Worm (Caenorhabditis elegans): ENCODE measurements around the gene daf-22.
"Not testable (repeated sequence)": the region's sequence is repeated elsewhere in the genome, so short reads cannot be mapped to it uniquely, and the experiment has no call there.

The daf-22 gene

ce11 chrII:12444679-12445376, 19.3 kb upstream of the daf-22 start, which contains the start of the genes W05H5.1 and pitr-6:
TSS of gene W05H5.1 (minus strand) at chrII:12444779.
TSS of gene pitr-6 (plus strand) at chrII:12445326.
- TF ChIP-seq ztf-11 (tag; optimal IDR thresholded peaks at IDR 0.05), result no peak
- no peak for TF ChIP-seq eor-1 (tag; optimal IDR thresholded peaks at IDR 0.05)
- TF ChIP-seq fkh-2 (tag; optimal IDR thresholded peaks at IDR 0.05), result no peak
- no peak for TF ChIP-seq ceh-82 (tag; optimal IDR thresholded peaks at IDR 0.05)
- TF ChIP-seq sea-2 (GFP tag; optimal IDR thresholded peaks at IDR 0.05), result no peak
- no peak for TF ChIP-seq snpc-4 (tag; optimal IDR thresholded peaks at IDR 0.05)
- no peak for TF ChIP-seq ceh-16 (tag; optimal IDR thresholded peaks at IDR 0.05)
- TF ChIP-seq nhr-11 (tag; optimal IDR thresholded peaks at IDR 0.05), result no peak
- TF ChIP-seq aly-2 (tag; optimal IDR thresholded peaks at IDR 0.05), result no peak
- no peak for TF ChIP-seq daf-12 (tag; optimal IDR thresholded peaks at IDR 0.05)
- no peak for TF ChIP-seq nhr-28 (tag; optimal IDR thresholded peaks at IDR 0.05)

- not testable (repeated sequence) for TF ChIP-seq mdl-1 (tag; optimal IDR thresholded peaks at IDR 0.05); nhr-12 (tag; optimal IDR thresholded peaks at IDR 0.05); nhr-43 (tag; optimal IDR thresholded peaks at IDR 0.05; ENCODE audit: poor library complexity, severe bottlenecking)
Observed at ce11 chrII:12441164-12441563, 15.7 kb upstream of the daf-22 start, which contains the start of gene Y57A10C.10. TSS of gene Y57A10C.10 (minus strand) at chrII:12441264.

ce11 chrII:12438441-12438840, 12.9 kb upstream of the daf-22 start, which contains the start of gene Y57A10C.9:
TSS of gene Y57A10C.9 (minus strand) at chrII:12438541.
- TF ChIP-seq sea-2 (GFP tag; optimal IDR thresholded peaks at IDR 0.05), result no peak
- TF ChIP-seq lin-39 (tag; optimal IDR thresholded peaks at IDR 0.05), result no peak
- TF ChIP-seq nhr-237 (tag; optimal IDR thresholded peaks at IDR 0.05), result no peak
- TF ChIP-seq mdl-1 (tag; optimal IDR thresholded peaks at IDR 0.05), result no peak
- TF ChIP-seq nhr-11 (tag; optimal IDR thresholded peaks at IDR 0.05), result no peak
- TF ChIP-seq nhr-25 (tag; optimal IDR thresholded peaks at IDR 0.05), result no peak
- no peak for TF ChIP-seq nhr-23 (tag; optimal IDR thresholded peaks at IDR 0.05)
- no peak for TF ChIP-seq fkh-10 (GFP tag; optimal IDR thresholded peaks at IDR 0.05)
- TF ChIP-seq ztf-4 (tag; optimal IDR thresholded peaks at IDR 0.05), result no peak
- no peak for TF ChIP-seq pha-4 (tag; optimal IDR thresholded peaks at IDR 0.05)
- TF ChIP-seq egl-5 (tag; optimal IDR thresholded peaks at IDR 0.05), result no peak
- TF ChIP-seq nhr-77 (tag; optimal IDR thresholded peaks at IDR 0.05), result no peak
- no peak for TF ChIP-seq ZK546.5 (tag; optimal IDR thresholded peaks at IDR 0.05)
- no peak for TF ChIP-seq tbx-2 (tag; optimal IDR thresholded peaks at IDR 0.05)
- no peak for TF ChIP-seq pqm-1 (tag; optimal IDR thresholded peaks at IDR 0.05)
- no peak for TF ChIP-seq zag-1 (tag; optimal IDR thresholded peaks at IDR 0.05)
- no peak for TF ChIP-seq nhr-67 (tag; optimal IDR thresholded peaks at IDR 0.05)
- no peak for TF ChIP-seq hmg-11 (tag; optimal IDR thresholded peaks at IDR 0.05)
- no peak for TF ChIP-seq elt-2 (tag; optimal IDR thresholded peaks at IDR 0.05)

- TF ChIP-seq ztf-4 (tag; optimal IDR thresholded peaks at IDR 0.05) (no peak), unc-62 (GFP tag; optimal IDR thresholded peaks at IDR 0.05) (no peak)
Observed at ce11 chrII:12436717-12437116, 11.2 kb upstream of the daf-22 start.

- TF ChIP-seq nhr-237 (tag; optimal IDR thresholded peaks at IDR 0.05), result no peak
- no peak for TF ChIP-seq nhr-23 (tag; optimal IDR thresholded peaks at IDR 0.05)
- TF ChIP-seq aly-2 (tag; optimal IDR thresholded peaks at IDR 0.05), result no peak
- no peak for TF ChIP-seq unc-62 (GFP tag; optimal IDR thresholded peaks at IDR 0.05)
- TF ChIP-seq snpc-4 (tag; optimal IDR thresholded peaks at IDR 0.05), result no peak
- TF ChIP-seq ceh-16 (tag; optimal IDR thresholded peaks at IDR 0.05), result no peak
- TF ChIP-seq nfya-1 (tag; optimal IDR thresholded peaks at IDR 0.05; ENCODE audit: insufficient read depth), result no peak
- no peak for TF ChIP-seq sea-2 (GFP tag; optimal IDR thresholded peaks at IDR 0.05)
Observed at ce11 chrII:12435202-12435872, 9.8 kb upstream of the daf-22 start.
